Worm (Caenorhabditis elegans) whole organism, L4 larva: ENCODE data around the gene F07C3.3.

Source experiments
- Y48G9A.11 ChIP-seq: fragments of 200-800 bp; sonication (Bioruptor generic); IDR thresholded peaks from 2 replicates; pipeline ENCODE4 v1.3.6; 2022; ENCODE audit warnings: missing genetic modification reagents, missing genetic modification characterization, missing compliant biosample characterization
- aly-2 ChIP-seq: sonication (generic microtip); optimal IDR thresholded peaks from 2 replicates; lab custom pipeline; 2018; ENCODE audit warnings: missing biosample characterization, missing genetic modification characterization
- ceh-82 ChIP-seq: sonication (generic microtip); optimal IDR thresholded peaks from 2 replicates; lab custom pipeline; 2017; ENCODE audit warnings: missing biosample characterization, missing genetic modification characterization
- ctbp-1 ChIP-seq: fragments of 200-800 bp; sonication (Bioruptor generic); IDR thresholded peaks from 2 replicates; pipeline ENCODE4 v1.3.6; 2022; ENCODE audit warnings: missing genetic modification reagents, missing genetic modification characterization, missing compliant biosample characterization
- hlh-30 ChIP-seq: sonication (generic microtip); optimal IDR thresholded peaks from 2 replicates; lab custom pipeline; 2017; ENCODE audit warnings: antibody characterized with exemption, mild to moderate bottlenecking, missing genetic modification characterization, missing compliant biosample characterization; ENCODE audit not compliant: insufficient read depth
- lsy-2 ChIP-seq, 2 experiments: fragments of 150-350 bp in 1 of 2; sonication (generic microtip) in 1 of 2; optimal IDR thresholded peaks; 2 replicates each; lab custom pipeline; 2014 to 2017; ENCODE audit warnings: missing biosample characterization in 2 of 2, missing genetic modification characterization in 2 of 2
- madf-5 ChIP-seq, 2 experiments: fragments of 200-800 bp; sonication (Bioruptor generic); IDR thresholded peaks; 2 replicates each; pipeline ENCODE4 v1.3.6; 2022; ENCODE audit warnings: missing compliant biosample characterization in 2 of 2, missing genetic modification characterization in 2 of 2
- nhr-28 ChIP-seq: fragments of 150-350 bp; optimal IDR thresholded peaks from 2 replicates; lab custom pipeline; 2014; ENCODE audit warnings: missing biosample characterization, missing genetic modification characterization
- saeg-2 ChIP-seq: fragments of 200-800 bp; sonication (Bioruptor generic); IDR thresholded peaks from 2 replicates; pipeline ENCODE4 v1.3.6; 2022; ENCODE audit warnings: missing genetic modification reagents, missing genetic modification characterization, missing compliant biosample characterization
- vab-7 ChIP-seq: fragments of 200-800 bp; sonication (Bioruptor generic); IDR thresholded peaks from 2 replicates; pipeline ENCODE4 v1.3.6; 2022; ENCODE audit warnings: missing genetic modification reagents, missing genetic modification characterization, missing compliant biosample characterization
- zag-1 ChIP-seq: fragments of 150-350 bp; optimal IDR thresholded peaks from 2 replicates; lab custom pipeline; 2014; ENCODE audit warnings: missing biosample characterization, missing genetic modification characterization
- ztf-11 ChIP-seq: fragments of 150-350 bp; optimal IDR thresholded peaks from 2 replicates; lab custom pipeline; 2014; ENCODE audit warnings: missing biosample characterization, missing genetic modification characterization

Gene F07C3.3

ce11 chrV:9181669-9182250 lies 50.4 kb downstream of the F07C3.3 start, which contains the start of gene ptr-1:
Gene ptr-1, minus strand, starts transcription at chrV:9181719.
- TF ChIP-seq ceh-82 (tag; lab: Kevin White, UChicago) (no peak), saeg-2 (no peak), madf-5 (GFP tag; IDR thresholded peaks at IDR 0.05; lab: Robert Waterston, UW) (no peak), Y48G9A.11 (GFP tag; lab: Robert Waterston, UW) (no peak), nhr-28 (tag; lab: Kevin White, UChicago) (no peak), hlh-30 (no peak), zag-1 (tag; lab: Kevin White, UChicago) (no peak), lsy-2 (tag; optimal IDR thresholded peaks at IDR 0.05; lab: Kevin White, UChicago) (no peak), ctbp-1 (GFP tag; lab: Robert Waterston, UW) (no peak), ztf-11 (no peak), aly-2 (tag; lab: Kevin White, UChicago) (no peak), vab-7 (GFP tag; lab: Robert Waterston, UW) (no peak)
